Fruit fly (Drosophila melanogaster) whole organism, wandering third instar larva: Measurements from ENCODE around the gene CG43925.
"Not testable (repeated sequence)": the region's sequence is repeated elsewhere in the genome, so short reads cannot be mapped to it uniquely, and the experiment has no call there.

ENCODE experiments used
- Dfd ChIP-seq: fragments of >200 bp; optimal IDR thresholded peaks from 2 replicates; lab custom pipeline; 2017; ENCODE audit warnings: missing biosample characterization, missing genetic modification characterization
- N ChIP-seq: fragments of >200 bp; optimal IDR thresholded peaks from 2 replicates; lab custom pipeline; 2018; ENCODE audit warnings: missing biosample characterization, missing external identifiers, missing genetic modification characterization
- Rel ChIP-seq, 2 experiments: fragments of 200-800 bp; sonication (Bioruptor generic) in 1 of 2; optimal IDR thresholded peaks; 2 replicates in 1 of 2; 3 replicates in 1 of 2; lab custom pipeline; 2016 to 2019; ENCODE audit warnings: mild to moderate bottlenecking in 2 of 2, missing biosample characterization in 2 of 2, missing genetic modification characterization in 2 of 2, moderate library complexity in 1 of 2
- Vsx2 ChIP-seq: fragments of 200-300, 225-300 bp; sonication (Bioruptor generic); optimal IDR thresholded peaks from 2 replicates; lab custom pipeline; 2018; ENCODE audit warnings: missing biosample characterization, missing genetic modification characterization; ENCODE audit not compliant: partially characterized antibody
- dmrt93B ChIP-seq: fragments of 200-800 bp; sonication (Bioruptor generic); optimal IDR thresholded peaks from 2 replicates; lab custom pipeline; 2018; ENCODE audit warnings: missing biosample characterization, mild to moderate bottlenecking, missing genetic modification characterization
- dsf ChIP-seq: sonication (Bioruptor generic); optimal IDR thresholded peaks from 2 replicates; lab custom pipeline; 2016; ENCODE audit warnings: missing biosample characterization, missing genetic modification characterization, borderline replicate concordance
- h ChIP-seq: fragments of 200-800 bp; sonication (Bioruptor generic); optimal IDR thresholded peaks from 3 replicates; lab custom pipeline; 2016; ENCODE audit warnings: missing biosample characterization, mild to moderate bottlenecking, missing genetic modification characterization
- jim ChIP-seq: fragments of 175-275, 200-325 bp; sonication (Bioruptor generic); optimal IDR thresholded peaks from 2 replicates; lab custom pipeline; 2016; ENCODE audit warnings: missing biosample characterization, mild to moderate bottlenecking, missing genetic modification characterization
- psq ChIP-seq: fragments of 200-800 bp; sonication (Bioruptor generic); optimal IDR thresholded peaks from 3 replicates; lab custom pipeline; 2017; ENCODE audit warnings: missing biosample characterization, mild to moderate bottlenecking, missing genetic modification characterization, moderate library complexity
- sage ChIP-seq: fragments of 200-800 bp; sonication (Bioruptor generic); optimal IDR thresholded peaks from 2 replicates; lab custom pipeline; 2016; ENCODE audit warnings: missing biosample characterization, mild to moderate bottlenecking, missing genetic modification characterization
- sv ChIP-seq: fragments of 200-800 bp; sonication (Bioruptor generic); optimal IDR thresholded peaks from 3 replicates; lab custom pipeline; 2016; ENCODE audit warnings: missing biosample characterization, missing genetic modification characterization
- tai ChIP-seq: sonication (Bioruptor generic); optimal IDR thresholded peaks from 2 replicates; lab custom pipeline; 2016; ENCODE audit warnings: missing biosample characterization, missing genetic modification characterization

DNA sequence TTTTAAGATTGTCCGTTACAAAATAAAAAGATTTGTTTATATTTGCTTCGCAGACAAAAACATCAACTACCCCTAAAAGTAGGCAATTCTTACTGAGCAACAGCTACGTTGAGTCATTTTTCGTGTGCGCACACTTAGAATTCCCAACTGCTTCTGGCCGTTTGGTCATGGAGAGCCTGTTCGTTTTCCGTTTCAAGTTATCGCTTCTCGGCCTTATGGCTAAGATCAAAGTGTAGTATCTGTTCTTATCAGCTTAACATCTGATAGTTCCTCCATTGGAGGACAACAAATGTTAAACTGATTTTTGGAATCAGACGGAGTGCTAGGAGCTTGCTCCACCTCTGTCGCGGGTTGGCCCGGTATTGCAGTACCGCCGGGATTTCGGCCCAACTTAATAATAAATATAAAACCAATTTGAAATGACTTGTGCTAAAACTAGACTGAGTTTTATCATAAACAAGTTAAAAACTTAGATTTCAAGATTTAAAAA, 39.5 kb downstream of the CG43925 start:
- TF ChIP-seq h (GFP tag; lab: Kevin White, UChicago) = peak; percentile 77
- TF ChIP-seq psq (GFP tag; lab: Kevin White, UChicago) = peak; percentile 9
- TF ChIP-seq sage (GFP tag; lab: Kevin White, UChicago); tai (GFP tag; lab: Kevin White, UChicago); Vsx2; Dfd; Rel (GFP tag; optimal IDR thresholded peaks at IDR 0.05; lab: Kevin White, UChicago); Rel (tag; optimal IDR thresholded peaks at IDR 0.05; lab: Kevin White, UChicago); N (GFP tag; lab: Kevin White, UChicago); dmrt93B (GFP tag; lab: Kevin White, UChicago); sv (GFP tag; lab: Kevin White, UChicago); dsf (GFP tag; lab: Kevin White, UChicago): not testable (repeated sequence)
- TF ChIP-seq jim (GFP tag; lab: Kevin White, UChicago) = peak; percentile 26
